Worm (Caenorhabditis elegans) whole organism, midembryonic: ENCODE data around the gene daf-31.

ENCODE experiments used
- cog-1 ChIP-seq: sonication (generic microtip); optimal IDR thresholded peaks from 2 replicates; lab custom pipeline; 2016; ENCODE audit warnings: missing genetic modification characterization, missing compliant biosample characterization
- ref-1 ChIP-seq: fragments of 200-800 bp; sonication (Bioruptor generic); conservative IDR thresholded peaks from 2 replicates; pipeline ENCODE4 v1.3.6; 2022; ENCODE audit warnings: missing genetic modification reagents, missing genetic modification characterization, missing compliant biosample characterization
- tab-1 ChIP-seq: fragments of 200-800 bp; sonication (Bioruptor generic); IDR thresholded peaks from 2 replicates; pipeline ENCODE4 v1.3.6; 2022; ENCODE audit warnings: missing genetic modification characterization, missing compliant biosample characterization

ce11 chrIV:8276609-8277008 is 13.5 kb upstream of the daf-31 start, which contains the start of gene K07H8.12:
- no peak for TF ChIP-seq ref-1 (GFP tag; lab: Robert Waterston, UW)
- TF ChIP-seq cog-1 (tag; lab: Kevin White, UChicago): no peak
- TF ChIP-seq tab-1 (GFP tag; lab: Robert Waterston, UW): no peak
